Fruit fly (Drosophila melanogaster) whole organism, embryonic: ENCODE results near the gene CG31388.

Experiments
- Bteb2 ChIP-seq: fragments of 200-800 bp; sonication (Bioruptor generic); optimal IDR thresholded peaks from 2 replicates; lab custom pipeline; 2016; ENCODE audit warnings: missing biosample characterization, missing genetic modification characterization
- C15 ChIP-seq: fragments of 200-800 bp; sonication (Bioruptor generic); IDR thresholded peaks from 3 replicates; pipeline ENCODE4 v1.3.6; 2022; ENCODE audit warnings: missing biosample characterization, missing genetic modification characterization
- CG11504 ChIP-seq: fragments of 200-800 bp; sonication (Bioruptor generic); optimal IDR thresholded peaks from 3 replicates; lab custom pipeline; 2019; ENCODE audit warnings: missing biosample characterization, mild to moderate bottlenecking, missing genetic modification characterization, moderate library complexity
- CG12155 ChIP-seq: fragments of 200-800 bp; sonication (Bioruptor generic); optimal IDR thresholded peaks from 3 replicates; lab custom pipeline; 2016; ENCODE audit warnings: missing biosample characterization, missing genetic modification characterization
- CG12299 ChIP-seq: fragments of 200-800 bp; sonication (Bioruptor generic); optimal IDR thresholded peaks from 2 replicates; lab custom pipeline; 2018; ENCODE audit warnings: missing biosample characterization, mild to moderate bottlenecking, missing genetic modification characterization
- CG12659 ChIP-seq: fragments of 200-800 bp; sonication (Bioruptor generic); optimal IDR thresholded peaks from 3 replicates; lab custom pipeline; 2017; ENCODE audit warnings: mild to moderate bottlenecking, missing biosample characterization, missing genetic modification reagents, missing genetic modification characterization
- CG12942 ChIP-seq: fragments of 200-800 bp; sonication (Bioruptor generic); optimal IDR thresholded peaks from 3 replicates; lab custom pipeline; 2016; ENCODE audit warnings: missing biosample characterization, missing genetic modification characterization
- CG13123 ChIP-seq: fragments of 200-800 bp; sonication (Bioruptor generic); optimal IDR thresholded peaks from 2 replicates; lab custom pipeline; 2016; ENCODE audit warnings: missing biosample characterization, missing genetic modification characterization
- CG15514 ChIP-seq: fragments of 200-800 bp; sonication (Bioruptor generic); optimal IDR thresholded peaks from 3 replicates; lab custom pipeline; 2017; ENCODE audit warnings: missing biosample characterization, missing genetic modification characterization, mild to moderate bottlenecking, moderate library complexity, missing genetic modification reagents
- CG17829 ChIP-seq: fragments of 200-800 bp; optimal IDR thresholded peaks from 2 replicates; lab custom pipeline; 2019; ENCODE audit warnings: missing biosample characterization, mild to moderate bottlenecking, missing genetic modification characterization, moderate library complexity
- CG18619 ChIP-seq: fragments of 200-800 bp; sonication (Bioruptor generic); optimal IDR thresholded peaks from 3 replicates; lab custom pipeline; 2017; ENCODE audit warnings: missing biosample characterization, mild to moderate bottlenecking, missing genetic modification characterization
- CG18764 ChIP-seq: fragments of 200-800 bp; sonication (Bioruptor generic); optimal IDR thresholded peaks from 3 replicates; lab custom pipeline; 2016; ENCODE audit warnings: missing biosample characterization, missing genetic modification characterization
- CG3995 ChIP-seq: fragments of 200-800 bp; sonication (Bioruptor generic); optimal IDR thresholded peaks from 3 replicates; lab custom pipeline; 2016; ENCODE audit warnings: missing biosample characterization, missing genetic modification characterization
- CG4730 ChIP-seq: fragments of 200-800 bp; sonication (Bioruptor generic); IDR thresholded peaks from 2 replicates; pipeline ENCODE4 v1.3.6; 2022; ENCODE audit warnings: missing biosample characterization, missing genetic modification characterization
- CG5180 ChIP-seq: fragments of 200-800 bp; sonication (Bioruptor generic); optimal IDR thresholded peaks from 3 replicates; lab custom pipeline; 2017; ENCODE audit warnings: missing biosample characterization, missing genetic modification characterization, mild to moderate bottlenecking, moderate library complexity, missing genetic modification reagents
- CG7963 ChIP-seq: fragments of 200-800 bp; sonication (Bioruptor generic); IDR thresholded peaks from 3 replicates; pipeline ENCODE4 v1.3.6; 2022; ENCODE audit warnings: missing biosample characterization, missing genetic modification characterization; ENCODE audit not compliant: partially characterized antibody
- CG8765 ChIP-seq: fragments of 200-800 bp; sonication (Bioruptor generic); IDR thresholded peaks from 2 replicates; pipeline ENCODE4 v1.3.6; 2022; ENCODE audit warnings: missing biosample characterization, missing genetic modification characterization
- CG8924 ChIP-seq: fragments of 200-800 bp; optimal IDR thresholded peaks from 3 replicates; lab custom pipeline; 2019; ENCODE audit warnings: missing biosample characterization, mild to moderate bottlenecking, missing genetic modification characterization, moderate library complexity
- CG9932 ChIP-seq: fragments of 200-800 bp; sonication (Bioruptor generic); IDR thresholded peaks from 2 replicates; pipeline ENCODE4 v1.3.6; 2022; ENCODE audit warnings: missing biosample characterization, missing genetic modification characterization
- D19A ChIP-seq: fragments of 200-800 bp; optimal IDR thresholded peaks from 3 replicates; lab custom pipeline; 2019; ENCODE audit warnings: missing biosample characterization, mild to moderate bottlenecking, missing genetic modification characterization, moderate library complexity
- Dek ChIP-seq: fragments of 200-800 bp; sonication (Bioruptor generic); optimal IDR thresholded peaks from 3 replicates; lab custom pipeline; 2019; ENCODE audit warnings: missing biosample characterization, mild to moderate bottlenecking, missing genetic modification characterization, moderate library complexity
- Ets97D ChIP-seq: fragments of 200-800 bp; sonication (Bioruptor generic); optimal IDR thresholded peaks from 3 replicates; lab custom pipeline; 2016; ENCODE audit warnings: missing biosample characterization, missing genetic modification characterization
- HLHmδ ChIP-seq: fragments of 200-800 bp; sonication (Bioruptor generic); optimal IDR thresholded peaks from 2 replicates; lab custom pipeline; 2018; ENCODE audit warnings: missing biosample characterization, mild to moderate bottlenecking, missing genetic modification characterization, moderate library complexity
- Jarid2 ChIP-seq: fragments of 200-800 bp; sonication (Bioruptor generic); optimal IDR thresholded peaks from 3 replicates; lab custom pipeline; 2017; ENCODE audit warnings: mild to moderate bottlenecking, missing biosample characterization, missing genetic modification reagents, missing genetic modification characterization
- Lhr ChIP-seq: fragments of 200-800 bp; sonication (Bioruptor generic); optimal IDR thresholded peaks from 3 replicates; lab custom pipeline; 2017; ENCODE audit warnings: mild to moderate bottlenecking, missing biosample characterization, missing genetic modification reagents, missing genetic modification characterization
- Lim3 ChIP-seq: fragments of 200-800 bp; sonication (Bioruptor generic); IDR thresholded peaks from 2 replicates; pipeline ENCODE4 v1.3.6; 2022; ENCODE audit warnings: missing biosample characterization, missing genetic modification characterization
- Sin3A ChIP-seq: fragments of >200 bp; optimal IDR thresholded peaks from 2 replicates; lab custom pipeline; 2018
- Trl ChIP-seq, 3 experiments: fragments of >200 bp in 2 of 3; fragments of 200-800 bp in 1 of 3; sonication (Bioruptor generic) in 1 of 3; optimal IDR thresholded peaks; 2 replicates in 1 of 3; 3 replicates in 2 of 3; lab custom pipeline; 2016 to 2017; ENCODE audit warnings: missing biosample characterization in 1 of 3, missing genetic modification characterization in 1 of 3
- ab ChIP-seq: fragments of 200-800 bp; sonication (Bioruptor generic); optimal IDR thresholded peaks from 2 replicates; lab custom pipeline; 2016; ENCODE audit warnings: missing biosample characterization, missing genetic modification characterization
- az2 ChIP-seq: fragments of 200-800 bp; sonication (Bioruptor generic); optimal IDR thresholded peaks from 3 replicates; lab custom pipeline; 2016; ENCODE audit warnings: missing biosample characterization, missing genetic modification characterization
- bsh ChIP-seq, 2 experiments: fragments of 200-800 bp; sonication (Bioruptor generic); optimal IDR thresholded peaks; 2 replicates each; lab custom pipeline; 2017 to 2018; ENCODE audit warnings: mild to moderate bottlenecking in 2 of 2, missing biosample characterization in 2 of 2, missing genetic modification characterization in 2 of 2, moderate library complexity in 1 of 2
- chif ChIP-seq, 2 experiments: fragments of 200-800 bp; sonication (Bioruptor generic); optimal IDR thresholded peaks; 3 replicates each; lab custom pipeline; 2016; ENCODE audit warnings: missing biosample characterization in 2 of 2, missing genetic modification characterization in 2 of 2
- ci ChIP-seq: fragments of 200-800 bp; sonication (Bioruptor generic); IDR thresholded peaks from 3 replicates; pipeline ENCODE4 v1.3.6; 2022; ENCODE audit warnings: missing biosample characterization, missing genetic modification characterization
- dmrt99B ChIP-seq: fragments of 200-800 bp; sonication (Bioruptor generic); optimal IDR thresholded peaks from 2 replicates; lab custom pipeline; 2018; ENCODE audit warnings: missing biosample characterization, mild to moderate bottlenecking, missing genetic modification characterization, moderate library complexity
- esg ChIP-seq: fragments of 200-800 bp; sonication (Bioruptor generic); conservative IDR thresholded peaks from 2 replicates; pipeline ENCODE4 v1.3.6; 2022; ENCODE audit warnings: missing biosample characterization, missing genetic modification characterization
- gcm2 ChIP-seq: fragments of 200-800 bp; sonication (Bioruptor generic); optimal IDR thresholded peaks from 2 replicates; lab custom pipeline; 2016; ENCODE audit warnings: missing biosample characterization, missing genetic modification characterization
- gem ChIP-seq: fragments of 200-800 bp; sonication (Bioruptor generic); optimal IDR thresholded peaks from 2 replicates; lab custom pipeline; 2019; ENCODE audit warnings: missing biosample characterization, mild to moderate bottlenecking, missing genetic modification characterization, moderate library complexity
- grau ChIP-seq: fragments of 200-800 bp; optimal IDR thresholded peaks from 3 replicates; lab custom pipeline; 2019; ENCODE audit warnings: missing biosample characterization, mild to moderate bottlenecking, missing genetic modification characterization, moderate library complexity
- hb ChIP-seq: fragments of 200-800 bp; sonication (Bioruptor generic); IDR thresholded peaks from 3 replicates; pipeline ENCODE4 v1.3.6; 2022; ENCODE audit warnings: missing biosample characterization, missing genetic modification characterization; ENCODE audit not compliant: partially characterized antibody
- jing ChIP-seq: fragments of 200-800 bp; sonication (Bioruptor generic); optimal IDR thresholded peaks from 2 replicates; lab custom pipeline; 2018; ENCODE audit warnings: missing biosample characterization, mild to moderate bottlenecking, missing genetic modification characterization
- ken ChIP-seq: fragments of 200-800 bp; sonication (Bioruptor generic); IDR thresholded peaks from 3 replicates; pipeline ENCODE4 v1.3.6; 2022; ENCODE audit warnings: missing biosample characterization, missing genetic modification characterization
- maf-S ChIP-seq: fragments of 200-800 bp; sonication (Bioruptor generic); optimal IDR thresholded peaks from 2 replicates; lab custom pipeline; 2016; ENCODE audit warnings: missing biosample characterization, missing genetic modification characterization
- mld ChIP-seq: fragments of 200-800 bp; sonication (Bioruptor generic); IDR thresholded peaks from 3 replicates; pipeline ENCODE4 v1.3.6; 2022; ENCODE audit warnings: missing biosample characterization, missing genetic modification characterization; ENCODE audit not compliant: partially characterized antibody
- oc ChIP-seq: fragments of 200-800 bp; sonication (Bioruptor generic); optimal IDR thresholded peaks from 2 replicates; lab custom pipeline; 2018; ENCODE audit warnings: missing biosample characterization, mild to moderate bottlenecking, missing genetic modification characterization, moderate library complexity
- pan ChIP-seq, 4 experiments: fragments of >200 bp in 3 of 4; fragments of 200-800 bp in 1 of 4; sonication (Bioruptor generic) in 1 of 4; optimal IDR thresholded peaks in 3 of 4; IDR thresholded peaks in 1 of 4; 2 replicates each; pipeline versions ENCODE4 v1.3.6 to Lab custom; 2017 to 2022; ENCODE audit warnings: missing biosample characterization in 2 of 4, missing genetic modification characterization in 2 of 4, mixed read lengths in 1 of 4
- phol ChIP-seq: fragments of 200-800 bp; sonication (Bioruptor generic); optimal IDR thresholded peaks from 3 replicates; lab custom pipeline; 2018; ENCODE audit warnings: missing biosample characterization, mild to moderate bottlenecking, missing genetic modification characterization, moderate library complexity
- scrt ChIP-seq: fragments of 200-800 bp; sonication (Bioruptor generic); optimal IDR thresholded peaks from 2 replicates; lab custom pipeline; 2018; ENCODE audit warnings: missing biosample characterization, mild to moderate bottlenecking, missing genetic modification characterization, moderate library complexity
- stwl ChIP-seq: fragments of 200-800 bp; sonication (Bioruptor generic); optimal IDR thresholded peaks from 3 replicates; lab custom pipeline; 2018; ENCODE audit warnings: missing biosample characterization, mild to moderate bottlenecking, missing genetic modification characterization, moderate library complexity

Gene CG31388

DNA sequence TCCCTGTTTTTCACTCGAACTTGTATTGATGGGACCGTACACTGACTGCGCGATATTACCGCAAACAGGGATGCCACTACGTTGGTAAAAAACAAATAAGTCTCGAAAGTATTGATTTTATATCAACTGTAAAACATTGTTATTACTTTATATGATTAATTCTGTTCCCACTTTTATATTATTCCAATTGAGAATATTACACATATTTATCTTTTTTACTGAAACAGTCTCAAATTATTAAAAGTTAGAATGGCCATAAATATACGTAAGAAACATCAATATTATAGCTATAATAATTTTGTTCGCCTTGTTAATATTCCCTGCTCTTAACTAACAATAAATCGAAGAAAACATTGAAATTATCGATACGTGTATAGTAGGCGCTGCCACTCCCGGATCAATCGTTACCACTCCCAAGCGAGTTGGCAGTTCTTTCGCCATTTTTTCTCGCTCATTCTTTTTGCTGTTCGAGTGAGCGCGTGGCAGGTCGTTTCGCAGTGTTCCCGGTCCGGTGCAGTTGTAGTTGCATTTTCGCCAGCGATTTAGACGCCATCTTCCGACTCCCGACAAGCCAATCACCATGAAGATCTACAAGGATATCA lies 27.7 kb upstream of the CG31388 start, which contains the start of the genes SdhC and Tctp (continued):
- TF ChIP-seq gcm2 (no peak), esg (GFP tag; lab: Robert Waterston, UW) (no peak), CG8924 (peak; percentile 46), C15 (no peak), CG13123 (GFP tag; lab: Kevin White, UChicago) (peak; percentile 40), Sin3A (lab: Kevin White, UChicago) (peak; percentile 74), CG18764 (GFP tag; lab: Kevin White, UChicago) (peak; percentile 2), CG11504 (tag; lab: Kevin White, UChicago) (peak; percentile 60), CG8765 (GFP tag; lab: Robert Waterston, UW) (no peak), oc (tag; lab: Kevin White, UChicago) (no peak), scrt (peak; percentile 32), phol (tag; lab: Kevin White, UChicago) (peak; percentile 97), chif (GFP tag; optimal IDR thresholded peaks at IDR 0.05; lab: Kevin White, UChicago) (peak; percentile 6 to 44), Bteb2 (GFP tag; lab: Kevin White, UChicago) (peak; percentile 46), grau (peak; percentile 61), dmrt99B (peak; percentile 9), Lim3 (no peak), CG12299 (tag; lab: Kevin White, UChicago) (peak; percentile 46), HLHmδ (GFP tag; lab: Kevin White, UChicago) (peak; percentile 51), CG7963 (GFP tag; lab: Robert Waterston, UW) (no peak), Ets97D (GFP tag; lab: Kevin White, UChicago) (peak; percentile 87), CG9932 (GFP tag; lab: Robert Waterston, UW) (peak; percentile 42; the same call in 1 of the 2 replicates), CG15514 (GFP tag; lab: Kevin White, UChicago) (peak; percentile 60), Trl (optimal IDR thresholded peaks at IDR 0.05; lab: Kevin White, UChicago) (peak in 1 of 2 experiments; percentile 15), Trl (GFP tag; optimal IDR thresholded peaks at IDR 0.05; lab: Kevin White, UChicago) (peak; percentile 51), CG4730 (GFP tag; lab: Robert Waterston, UW) (no peak), bsh (GFP tag; optimal IDR thresholded peaks at IDR 0.05; lab: Kevin White, UChicago) (peak in 1 of 2 experiments; percentile 20), stwl (tag; lab: Kevin White, UChicago) (peak; percentile 62), gem (tag; lab: Kevin White, UChicago) (peak; percentile 62), CG5180 (GFP tag; lab: Kevin White, UChicago) (peak; percentile 2), CG12942 (peak; percentile 40), Lhr (GFP tag; lab: Kevin White, UChicago) (peak; percentile 58), CG12659 (peak; percentile 83), CG17829 (peak; percentile 59), Jarid2 (no peak), CG18619 (GFP tag; lab: Kevin White, UChicago) (peak; percentile 20), maf-S (GFP tag; lab: Kevin White, UChicago) (no peak), D19A (tag; lab: Kevin White, UChicago) (peak; percentile 6), az2 (GFP tag; lab: Kevin White, UChicago) (peak; percentile 46), ab (GFP tag; lab: Kevin White, UChicago) (peak; percentile 1), ci (peak; percentile 23; the same call in 1 of the 3 replicates), CG3995 (GFP tag; lab: Kevin White, UChicago) (peak; percentile 45), hb (GFP tag; lab: Robert Waterston, UW) (no peak), CG12155 (GFP tag; lab: Kevin White, UChicago) (peak; percentile 97), Dek (tag; lab: Kevin White, UChicago) (peak; percentile 52), ken (GFP tag; lab: Robert Waterston, UW) (no peak), mld (no peak), pan (optimal IDR thresholded peaks at IDR 0.05; lab: Kevin White, UChicago) (no peak), pan (GFP tag; optimal IDR thresholded peaks at IDR 0.05 in 1 of 2, IDR thresholded peaks at IDR 0.05 in 1 of 2) (peak in 1 of 2 experiments; percentile 29), jing (GFP tag; lab: Kevin White, UChicago) (no peak)
